Worm (Caenorhabditis elegans): ENCODE measurements around the gene tag-266.

Gene tag-266

DNA sequence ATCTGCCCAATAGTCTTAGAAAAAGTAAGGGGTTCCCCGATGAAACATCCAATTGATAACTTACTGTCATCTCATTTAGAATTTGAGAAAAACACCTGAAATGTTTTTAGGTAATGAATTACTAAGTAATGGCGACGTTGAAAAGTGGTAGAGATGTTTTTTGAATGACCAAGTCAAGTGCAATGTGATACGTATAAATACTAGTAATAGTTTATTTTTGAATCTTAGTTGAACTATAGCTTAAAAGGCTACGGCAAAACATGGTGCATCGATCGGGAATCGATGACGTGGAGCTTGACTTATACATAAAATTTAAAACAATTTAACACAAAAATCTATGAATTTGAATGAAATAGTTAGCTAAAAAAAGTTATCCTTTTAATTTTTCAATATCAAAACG lies 30.5 kb downstream of the tag-266 start, which contains the start of gene best-17:
TSS of gene best-17 (minus strand) at position 101 of the 400 bp plus-strand sequence.
- TF ChIP-seq ZK546.5 (tag; optimal IDR thresholded peaks at IDR 0.05) (no peak), pqm-1 (tag; optimal IDR thresholded peaks at IDR 0.05) (no peak), nhr-28 (tag; optimal IDR thresholded peaks at IDR 0.05) (no peak), ceh-28 (tag; optimal IDR thresholded peaks at IDR 0.05) (no peak), nhr-11 (tag; optimal IDR thresholded peaks at IDR 0.05) (no peak), tbx-2 (tag; optimal IDR thresholded peaks at IDR 0.05) (no peak)

DNA sequence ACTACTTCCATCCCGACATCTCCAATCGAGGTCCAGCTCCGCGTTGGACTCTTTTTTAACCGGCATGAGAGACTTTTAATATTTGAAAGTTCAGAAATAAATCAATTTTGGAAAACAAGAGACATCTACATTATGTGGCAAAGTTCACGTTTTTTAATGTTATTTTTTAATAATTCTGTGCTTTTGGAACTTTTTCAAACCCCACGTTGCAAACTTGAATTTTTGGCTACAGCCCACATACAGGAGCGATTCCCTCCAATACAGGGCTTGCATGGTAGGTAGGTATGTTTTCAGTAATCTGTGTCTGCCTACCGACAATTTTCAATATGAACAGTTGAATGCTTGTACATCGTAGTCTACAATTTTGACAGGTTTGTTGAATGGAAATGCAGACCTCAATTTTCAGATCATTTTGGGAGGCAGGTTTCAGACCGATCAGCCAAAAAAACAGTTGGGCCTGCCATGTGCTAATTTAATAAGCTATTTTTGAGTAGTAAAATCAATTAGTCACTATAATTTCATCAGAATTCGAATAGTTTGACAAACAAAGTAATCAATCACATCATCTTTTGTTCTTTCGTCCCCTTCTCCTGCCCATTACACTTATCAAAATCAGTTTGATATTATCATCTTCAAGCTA lies 34.5 kb downstream of the tag-266 start, which contains the start of the genes Y55B1AR.4 and ttr-7:
TSS of gene Y55B1AR.4 (minus strand) at position 101 of the 640 bp plus-strand sequence.
TSS of gene ttr-7 (plus strand) at position 590 of the 640 bp plus-strand sequence.
- no peak for TF ChIP-seq nhr-77 (tag; optimal IDR thresholded peaks at IDR 0.05)
- no peak for TF ChIP-seq ceh-82 (tag; optimal IDR thresholded peaks at IDR 0.05)
- no peak for TF ChIP-seq daf-12 (tag; optimal IDR thresholded peaks at IDR 0.05)
- TF ChIP-seq lin-39 (tag; optimal IDR thresholded peaks at IDR 0.05): no peak
- no peak for TF ChIP-seq nhr-28 (tag; optimal IDR thresholded peaks at IDR 0.05)
- TF ChIP-seq R02D3.7 (tag; optimal IDR thresholded peaks at IDR 0.05): no peak
- no peak for TF ChIP-seq egl-5 (tag; optimal IDR thresholded peaks at IDR 0.05)
- no peak for TF ChIP-seq nhr-67 (tag; optimal IDR thresholded peaks at IDR 0.05)
- no peak for TF ChIP-seq nhr-43 (tag; optimal IDR thresholded peaks at IDR 0.05; ENCODE audit: poor library complexity, severe bottlenecking)
- no peak for TF ChIP-seq sea-2 (GFP tag; optimal IDR thresholded peaks at IDR 0.05)
- no peak for TF ChIP-seq fos-1 (tag; optimal IDR thresholded peaks at IDR 0.05)
- no peak for TF ChIP-seq nhr-11 (tag; optimal IDR thresholded peaks at IDR 0.05)
- TF ChIP-seq unc-39 (tag; optimal IDR thresholded peaks at IDR 0.05): no peak
- no peak for TF ChIP-seq nhr-12 (tag; optimal IDR thresholded peaks at IDR 0.05)
- TF ChIP-seq lin-15B (tag; optimal IDR thresholded peaks at IDR 0.05): no peak
- no peak for TF ChIP-seq skn-1 (tag; optimal IDR thresholded peaks at IDR 0.05)

DNA sequence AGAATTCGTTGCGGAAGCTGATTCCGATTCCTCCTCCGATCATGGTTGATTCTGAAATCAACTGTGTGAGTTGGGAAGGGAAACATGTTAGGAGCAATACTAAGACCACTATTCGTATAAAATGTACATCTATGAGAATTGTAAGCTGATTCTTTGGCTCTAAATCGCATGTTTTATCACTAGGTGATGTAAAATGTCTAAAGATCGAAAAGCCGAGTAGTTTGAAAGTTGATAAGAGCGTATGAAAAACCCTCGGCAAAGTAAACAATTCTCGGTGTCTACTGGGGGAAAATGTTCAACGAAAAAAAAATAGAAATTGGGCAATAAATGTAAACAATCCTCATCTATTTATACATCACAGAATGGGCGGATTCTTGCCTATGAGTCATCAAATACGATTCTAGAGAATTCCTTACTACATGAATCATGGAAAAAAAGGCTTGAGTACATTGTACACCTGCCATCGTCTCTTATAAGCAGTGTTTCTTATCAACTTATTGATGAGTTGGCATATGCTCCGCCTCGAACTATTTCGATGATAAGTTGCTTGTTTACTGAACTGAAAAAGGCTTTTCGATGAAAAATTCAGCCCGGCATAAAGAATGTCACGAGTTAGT lies 39.6 kb downstream of the tag-266 start, which contains the start of gene lec-6:
TSS of gene lec-6 (minus strand) at position 51 of the 617 bp plus-strand sequence.
- TF ChIP-seq R02D3.7 (tag; optimal IDR thresholded peaks at IDR 0.05): no peak
- TF ChIP-seq pha-4 (tag; optimal IDR thresholded peaks at IDR 0.05): peak; percentile 97
- TF ChIP-seq fkh-2 (tag; optimal IDR thresholded peaks at IDR 0.05): no peak
- TF ChIP-seq ztf-11 (tag; optimal IDR thresholded peaks at IDR 0.05): no peak
- TF ChIP-seq lin-15B (tag; optimal IDR thresholded peaks at IDR 0.05): no peak
- TF ChIP-seq fkh-10 (GFP tag; optimal IDR thresholded peaks at IDR 0.05): no peak
- TF ChIP-seq ama-1 (optimal IDR thresholded peaks at IDR 0.05): peak; percentile 10
- TF ChIP-seq jun-1 (tag; optimal IDR thresholded peaks at IDR 0.05): peak; percentile 90
- peak; percentile 99 for TF ChIP-seq elt-2 (tag; optimal IDR thresholded peaks at IDR 0.05)
- no peak for TF ChIP-seq tbx-2 (tag; optimal IDR thresholded peaks at IDR 0.05)
- TF ChIP-seq skn-1 (tag; optimal IDR thresholded peaks at IDR 0.05): peak; percentile 56
- TF ChIP-seq lsy-12 (tag; optimal IDR thresholded peaks at IDR 0.05): no peak
- peak; percentile 97 for TF ChIP-seq pqm-1 (tag; optimal IDR thresholded peaks at IDR 0.05)
- peak; percentile 48 for TF ChIP-seq nhr-77 (tag; optimal IDR thresholded peaks at IDR 0.05)
- no peak for TF ChIP-seq hmg-11 (tag; optimal IDR thresholded peaks at IDR 0.05)
- TF ChIP-seq fos-1 (tag; optimal IDR thresholded peaks at IDR 0.05): peak; percentile 85

DNA sequence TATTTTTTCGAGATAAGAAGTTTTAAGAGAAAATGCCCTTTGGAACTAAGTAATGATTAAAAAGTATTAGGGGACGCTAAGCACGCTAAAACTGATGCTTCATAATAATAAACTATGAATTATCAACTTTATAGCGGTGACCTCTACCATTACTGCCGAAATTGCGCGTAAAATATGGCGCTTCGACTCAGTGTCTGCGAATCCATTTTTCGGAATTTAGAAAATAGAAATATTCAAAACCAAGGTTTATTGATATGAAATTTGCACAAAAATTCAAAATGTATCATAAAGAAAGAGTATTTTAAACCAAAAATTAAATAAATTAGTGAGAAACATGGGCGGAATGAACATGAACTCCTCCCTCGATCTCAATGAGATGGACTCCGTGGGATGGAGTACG lies 40.7 kb downstream of the tag-266 start:
- TF ChIP-seq elt-2 (tag; optimal IDR thresholded peaks at IDR 0.05): peak; percentile 46
- TF ChIP-seq jun-1 (tag; optimal IDR thresholded peaks at IDR 0.05): peak; percentile 14
- TF ChIP-seq egl-27 (tag; optimal IDR thresholded peaks at IDR 0.05): no peak
- TF ChIP-seq snpc-4 (tag; optimal IDR thresholded peaks at IDR 0.05): no peak
- no peak for TF ChIP-seq lin-15B (tag; optimal IDR thresholded peaks at IDR 0.05)
- TF ChIP-seq lsy-12 (tag; optimal IDR thresholded peaks at IDR 0.05): no peak
- TF ChIP-seq pqm-1 (tag; optimal IDR thresholded peaks at IDR 0.05): peak; percentile 12

DNA sequence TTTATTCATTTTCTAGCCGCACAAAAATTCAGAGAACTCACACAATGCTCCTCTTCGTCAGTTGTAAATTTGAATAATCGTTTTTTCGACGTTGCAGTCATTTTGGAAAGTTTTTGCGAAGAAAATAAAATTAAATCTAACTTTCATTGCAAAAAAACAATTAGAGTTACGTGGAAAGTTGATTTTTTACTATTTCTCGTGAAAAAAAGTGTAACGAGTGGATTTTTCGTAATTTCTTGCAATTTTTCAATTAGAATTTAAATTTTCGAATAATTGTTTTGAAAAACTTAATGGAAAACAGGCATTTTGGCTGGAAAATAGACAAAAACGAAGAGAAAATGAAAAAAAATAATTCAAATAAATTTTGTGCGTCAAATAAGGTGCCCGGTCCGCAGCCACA lies 41.3 kb downstream of the tag-266 start, which contains the start of gene Y55B1AR.2:
TSS of gene Y55B1AR.2 (minus strand) at position 101 of the 400 bp plus-strand sequence.
- TF ChIP-seq lin-15B (tag; optimal IDR thresholded peaks at IDR 0.05) (no peak), egl-5 (tag; optimal IDR thresholded peaks at IDR 0.05) (no peak), egl-27 (tag; optimal IDR thresholded peaks at IDR 0.05) (no peak), jun-1 (tag; optimal IDR thresholded peaks at IDR 0.05) (no peak), unc-62 (GFP tag; optimal IDR thresholded peaks at IDR 0.05) (no peak), ceh-16 (tag; optimal IDR thresholded peaks at IDR 0.05) (no peak), nhr-11 (tag; optimal IDR thresholded peaks at IDR 0.05) (no peak)
